Fruit fly (Drosophila melanogaster) Kc167 (cell line): Measurements from ENCODE around the gene CG32278.

Experiments used
- Sin3A ChIP-seq: fragments of >200 bp; optimal IDR thresholded peaks from 2 replicates; lab custom pipeline; 2018; ENCODE audit warnings: missing external identifiers
- h ChIP-seq: fragments of >200 bp; optimal IDR thresholded peaks from 3 replicates; lab custom pipeline; 2018; ENCODE audit warnings: missing external identifiers

DNA sequence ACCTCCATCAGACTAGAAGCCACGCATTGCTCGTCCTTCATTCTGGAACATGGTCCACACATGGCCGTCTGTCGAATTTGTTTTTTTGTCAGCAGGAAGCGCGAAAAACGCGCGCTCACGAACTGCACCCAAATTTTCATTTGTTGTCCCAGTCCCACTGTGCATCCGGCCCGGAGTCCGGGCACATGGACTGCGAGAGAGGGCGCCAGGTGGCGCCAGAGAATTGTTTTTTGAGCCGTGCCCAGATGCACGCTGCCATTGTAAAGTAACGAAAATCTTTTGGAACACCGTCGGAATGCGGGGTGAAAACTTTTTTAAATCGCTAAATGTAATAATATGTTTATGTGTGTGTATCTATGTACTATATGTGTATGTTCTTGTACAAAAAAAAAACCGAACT, 11.4 kb upstream of the CG32278 start:
- no peak for TF ChIP-seq Sin3A (lab: Kevin White, UChicago)
- no peak for TF ChIP-seq h (lab: Kevin White, UChicago)
